Fruit fly (Drosophila melanogaster) whole organism, wandering third instar larva: ENCODE measurements around the gene CG1090.

ENCODE experiments used
- Abd-B ChIP-seq: fragments of >200 bp; optimal IDR thresholded peaks from 2 replicates; lab custom pipeline; 2017; ENCODE audit warnings: missing biosample characterization, missing genetic modification characterization
- Dfd ChIP-seq: fragments of >200 bp; optimal IDR thresholded peaks from 2 replicates; lab custom pipeline; 2017; ENCODE audit warnings: missing biosample characterization, missing genetic modification characterization
- Hnf4 ChIP-seq: fragments of 200-800 bp; sonication (Bioruptor generic); optimal IDR thresholded peaks from 2 replicates; lab custom pipeline; 2016; ENCODE audit warnings: missing biosample characterization, mild to moderate bottlenecking, missing genetic modification characterization
- Myc ChIP-seq: fragments of >200 bp; optimal IDR thresholded peaks from 2 replicates; lab custom pipeline; 2017
- N ChIP-seq: fragments of >200 bp; optimal IDR thresholded peaks from 2 replicates; lab custom pipeline; 2018; ENCODE audit warnings: missing biosample characterization, missing external identifiers, missing genetic modification characterization
- OdsH ChIP-seq: fragments of 200-800 bp; sonication (Bioruptor generic); optimal IDR thresholded peaks from 2 replicates; lab custom pipeline; 2016; ENCODE audit warnings: missing biosample characterization, mild to moderate bottlenecking, missing genetic modification characterization
- Rel ChIP-seq, 2 experiments: fragments of 200-800 bp; sonication (Bioruptor generic) in 1 of 2; optimal IDR thresholded peaks; 2 replicates in 1 of 2; 3 replicates in 1 of 2; lab custom pipeline; 2016 to 2019; ENCODE audit warnings: mild to moderate bottlenecking in 2 of 2, missing biosample characterization in 2 of 2, missing genetic modification characterization in 2 of 2, moderate library complexity in 1 of 2
- dmrt93B ChIP-seq: fragments of 200-800 bp; sonication (Bioruptor generic); optimal IDR thresholded peaks from 2 replicates; lab custom pipeline; 2018; ENCODE audit warnings: missing biosample characterization, mild to moderate bottlenecking, missing genetic modification characterization
- dsf ChIP-seq: sonication (Bioruptor generic); optimal IDR thresholded peaks from 2 replicates; lab custom pipeline; 2016; ENCODE audit warnings: missing biosample characterization, missing genetic modification characterization, borderline replicate concordance
- psq ChIP-seq: fragments of 200-800 bp; sonication (Bioruptor generic); optimal IDR thresholded peaks from 3 replicates; lab custom pipeline; 2017; ENCODE audit warnings: missing biosample characterization, mild to moderate bottlenecking, missing genetic modification characterization, moderate library complexity

- TF ChIP-seq dmrt93B (GFP tag; lab: Kevin White, UChicago) (no peak), OdsH (GFP tag; lab: Kevin White, UChicago) (no peak), Dfd (no peak), Hnf4 (no peak), Rel (GFP tag; optimal IDR thresholded peaks at IDR 0.05; lab: Kevin White, UChicago) (no peak), Rel (tag; optimal IDR thresholded peaks at IDR 0.05; lab: Kevin White, UChicago) (no peak), Myc (lab: Kevin White, UChicago) (no peak), N (GFP tag; lab: Kevin White, UChicago) (no peak), psq (GFP tag; lab: Kevin White, UChicago) (no peak), Abd-B (GFP tag; lab: Kevin White, UChicago) (no peak), dsf (GFP tag; lab: Kevin White, UChicago) (no peak)
These were observed 6.1 kb upstream of the CG1090 start for dm6 chr3R:4353569-4353968.
